Fruit fly (Drosophila melanogaster): ENCODE data around the gene ND-B8.

DNA sequence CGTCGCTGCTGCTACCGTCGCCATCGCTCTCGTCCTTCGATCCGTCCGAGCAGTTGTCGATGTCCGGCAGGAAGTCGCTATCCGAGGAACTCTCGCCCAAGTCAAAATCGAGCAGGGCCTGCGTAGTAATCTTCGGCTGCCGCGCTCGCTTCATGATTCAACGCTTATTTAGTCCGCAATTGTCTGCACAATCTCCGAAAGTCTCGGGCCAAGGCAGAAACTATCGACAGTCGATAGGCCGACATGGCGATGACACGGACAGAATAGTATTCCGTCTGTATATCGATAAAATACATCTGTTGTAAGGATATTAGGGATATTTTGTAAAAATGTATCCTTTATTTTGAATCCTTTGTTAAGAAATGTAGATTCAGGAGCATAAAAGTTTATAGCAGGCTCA is 1.6 kb upstream of the ND-B8 start, which contains the start of gene CG15439:
- TF ChIP-seq eg (GFP tag; IDR thresholded peaks at IDR 0.05): no peak
- no peak for TF ChIP-seq achi (GFP tag; optimal IDR thresholded peaks at IDR 0.05)
- TF ChIP-seq CG7368 (GFP tag; optimal IDR thresholded peaks at IDR 0.05): no peak
- TF ChIP-seq CG4318 (GFP tag; optimal IDR thresholded peaks at IDR 0.05): no peak
- no peak for TF ChIP-seq Hr39 (GFP tag; optimal IDR thresholded peaks at IDR 0.05)
